Fruit fly (Drosophila melanogaster) whole organism, embryonic: ENCODE data around the gene Mst57Db.
A peak's percentile ranks its signal among the peaks of the same experiment; 100 is the strongest.

Source experiments
- Adf1 ChIP-seq: fragments of 200-800 bp; sonication (Bioruptor generic); IDR thresholded peaks from 2 replicates; pipeline ENCODE4 v1.3.6; 2022; ENCODE audit warnings: missing biosample characterization, missing genetic modification characterization
- Blimp-1 ChIP-seq: fragments of 200-800 bp; sonication (Bioruptor generic); optimal IDR thresholded peaks from 3 replicates; lab custom pipeline; 2018; ENCODE audit warnings: missing biosample characterization, missing genetic modification characterization, mild to moderate bottlenecking, moderate library complexity, missing genetic modification reagents
- CG10979 ChIP-seq: fragments of 200-800 bp; sonication (Bioruptor generic); optimal IDR thresholded peaks from 2 replicates; lab custom pipeline; 2018; ENCODE audit warnings: missing biosample characterization, mild to moderate bottlenecking, missing genetic modification characterization, moderate library complexity
- CG12104 ChIP-seq: fragments of 200-800 bp; sonication (Bioruptor generic); optimal IDR thresholded peaks from 3 replicates; lab custom pipeline; 2016; ENCODE audit warnings: missing biosample characterization, missing genetic modification characterization
- CG12299 ChIP-seq: fragments of 200-800 bp; sonication (Bioruptor generic); optimal IDR thresholded peaks from 2 replicates; lab custom pipeline; 2018; ENCODE audit warnings: missing biosample characterization, mild to moderate bottlenecking, missing genetic modification characterization
- CG14441 ChIP-seq: fragments of 200-800 bp; sonication (Bioruptor generic); IDR thresholded peaks from 2 replicates; pipeline ENCODE4 v1.3.6; 2022; ENCODE audit warnings: missing biosample characterization, missing genetic modification characterization
- CG17612 ChIP-seq: fragments of 200-800 bp; sonication (Bioruptor generic); IDR thresholded peaks from 2 replicates; pipeline ENCODE4 v1.3.6; 2022; ENCODE audit warnings: missing biosample characterization, missing genetic modification characterization
- CG18262 ChIP-seq: fragments of 200-800 bp; optimal IDR thresholded peaks from 3 replicates; lab custom pipeline; 2019; ENCODE audit warnings: missing biosample characterization, mild to moderate bottlenecking, missing genetic modification characterization, moderate library complexity
- CG2116 ChIP-seq: fragments of 200-800 bp; sonication (Bioruptor generic); optimal IDR thresholded peaks from 3 replicates; lab custom pipeline; 2018; ENCODE audit warnings: missing biosample characterization, mild to moderate bottlenecking, missing genetic modification characterization
- CG30403 ChIP-seq: fragments of 200-800 bp; sonication (Bioruptor generic); optimal IDR thresholded peaks from 3 replicates; lab custom pipeline; 2016; ENCODE audit warnings: missing biosample characterization, missing genetic modification characterization
- CG31224 ChIP-seq: fragments of 200-800 bp; sonication (Bioruptor generic); IDR thresholded peaks from 2 replicates; pipeline ENCODE4 v1.3.6; 2022; ENCODE audit warnings: missing biosample characterization, missing genetic modification characterization
- CG32532 ChIP-seq: fragments of 200-800 bp; sonication (Bioruptor generic); IDR thresholded peaks from 2 replicates; pipeline ENCODE4 v1.3.6; 2022; ENCODE audit warnings: missing biosample characterization, missing genetic modification characterization
- CG33557 ChIP-seq: fragments of 200-800 bp; sonication (Bioruptor generic); optimal IDR thresholded peaks from 2 replicates; lab custom pipeline; 2019; ENCODE audit warnings: missing biosample characterization, mild to moderate bottlenecking, missing genetic modification characterization, moderate library complexity
- CG4820 ChIP-seq: fragments of 200-800 bp; sonication (Bioruptor generic); optimal IDR thresholded peaks from 3 replicates; lab custom pipeline; 2016; ENCODE audit warnings: missing biosample characterization, missing genetic modification characterization
- CG7839 ChIP-seq: fragments of 200-800 bp; sonication (Bioruptor generic); optimal IDR thresholded peaks from 3 replicates; lab custom pipeline; 2018; ENCODE audit warnings: missing biosample characterization, mild to moderate bottlenecking, missing genetic modification characterization, moderate library complexity
- CG7963 ChIP-seq: fragments of 200-800 bp; sonication (Bioruptor generic); IDR thresholded peaks from 3 replicates; pipeline ENCODE4 v1.3.6; 2022; ENCODE audit warnings: missing biosample characterization, missing genetic modification characterization; ENCODE audit not compliant: partially characterized antibody
- CG8089 ChIP-seq: fragments of 200-800 bp; sonication (Bioruptor generic); optimal IDR thresholded peaks from 3 replicates; lab custom pipeline; 2016; ENCODE audit warnings: missing biosample characterization, missing genetic modification characterization
- CG8290 ChIP-seq, 3 experiments: fragments of 200-800 bp; sonication (Bioruptor generic); optimal IDR thresholded peaks; 2 replicates each; lab custom pipeline; 2016 to 2019; ENCODE audit warnings: missing biosample characterization in 3 of 3, missing genetic modification characterization in 3 of 3, mild to moderate bottlenecking in 2 of 3, moderate library complexity in 1 of 3
- CG9437 ChIP-seq: fragments of 200-800 bp; sonication (Bioruptor generic); optimal IDR thresholded peaks from 2 replicates; lab custom pipeline; 2018; ENCODE audit warnings: missing biosample characterization, mild to moderate bottlenecking, missing genetic modification characterization
- CkIIα-i1 ChIP-seq: fragments of 200-800 bp; sonication (Bioruptor generic); IDR thresholded peaks from 2 replicates; pipeline ENCODE4 v1.3.6; 2022; ENCODE audit warnings: missing biosample characterization, missing genetic modification characterization
- CrebB ChIP-seq: fragments of 200-800 bp; sonication (Bioruptor generic); optimal IDR thresholded peaks from 3 replicates; lab custom pipeline; 2018; ENCODE audit warnings: missing biosample characterization, mild to moderate bottlenecking, missing genetic modification characterization
- Doc3 ChIP-seq: fragments of 200-800 bp; sonication (Bioruptor generic); IDR thresholded peaks from 3 replicates; pipeline ENCODE4 v1.3.6; 2022; ENCODE audit warnings: missing biosample characterization, missing genetic modification characterization; ENCODE audit not compliant: partially characterized antibody
- Drgx ChIP-seq: fragments of 200-800 bp; sonication (Bioruptor generic); IDR thresholded peaks from 2 replicates; pipeline ENCODE4 v1.3.6; 2022; ENCODE audit warnings: missing biosample characterization, missing genetic modification characterization
- E2f1 ChIP-seq: fragments of 200-800 bp; sonication (Bioruptor generic); IDR thresholded peaks from 2 replicates; pipeline ENCODE4 v1.3.6; 2022; ENCODE audit warnings: missing biosample characterization, missing genetic modification characterization
- HmgD ChIP-seq: fragments of 200-800 bp; sonication (Bioruptor generic); optimal IDR thresholded peaks from 3 replicates; lab custom pipeline; 2016; ENCODE audit warnings: missing biosample characterization, missing genetic modification characterization
- Hmr ChIP-seq: fragments of 200-800 bp; sonication (Bioruptor generic); optimal IDR thresholded peaks from 3 replicates; lab custom pipeline; 2017; ENCODE audit warnings: mild to moderate bottlenecking, missing biosample characterization, missing genetic modification reagents, missing genetic modification characterization
- MESR4 ChIP-seq: fragments of 200-800 bp; sonication (Bioruptor generic); optimal IDR thresholded peaks from 2 replicates; lab custom pipeline; 2018; ENCODE audit warnings: missing biosample characterization, mild to moderate bottlenecking, missing genetic modification characterization, moderate library complexity
- MTF-1 ChIP-seq: fragments of 200-800 bp; sonication (Bioruptor generic); optimal IDR thresholded peaks from 2 replicates; lab custom pipeline; 2018; ENCODE audit warnings: missing biosample characterization, mild to moderate bottlenecking, missing genetic modification characterization, borderline replicate concordance
- Nf-YA ChIP-seq: fragments of 200-800 bp; sonication (Bioruptor generic); IDR thresholded peaks from 2 replicates; pipeline ENCODE4 v1.3.6; 2022; ENCODE audit warnings: missing biosample characterization, missing genetic modification characterization
- Side ChIP-seq: fragments of 200-800 bp; sonication (Bioruptor generic); optimal IDR thresholded peaks from 2 replicates; lab custom pipeline; 2016; ENCODE audit warnings: missing biosample characterization, missing genetic modification characterization
- Sry-β ChIP-seq: fragments of 200-800 bp; sonication (Bioruptor generic); optimal IDR thresholded peaks from 2 replicates; lab custom pipeline; 2018; ENCODE audit warnings: missing biosample characterization, mild to moderate bottlenecking, missing genetic modification characterization, moderate library complexity
- TFAM ChIP-seq: fragments of 200-800 bp; sonication (Bioruptor generic); optimal IDR thresholded peaks from 2 replicates; lab custom pipeline; 2017; ENCODE audit warnings: missing biosample characterization, missing genetic modification characterization, inconsistent platforms
- ab ChIP-seq: fragments of 200-800 bp; sonication (Bioruptor generic); optimal IDR thresholded peaks from 2 replicates; lab custom pipeline; 2016; ENCODE audit warnings: missing biosample characterization, missing genetic modification characterization
- abd-A ChIP-seq: fragments of 200-800 bp; sonication (Bioruptor generic); optimal IDR thresholded peaks from 3 replicates; lab custom pipeline; 2019; ENCODE audit warnings: missing biosample characterization, mild to moderate bottlenecking, missing genetic modification characterization, moderate library complexity
- bab2 ChIP-seq: fragments of 200-800 bp; sonication (Bioruptor generic); optimal IDR thresholded peaks from 2 replicates; lab custom pipeline; 2016; ENCODE audit warnings: missing biosample characterization, missing genetic modification characterization
- crol ChIP-seq: fragments of 200-800 bp; sonication (Bioruptor generic); IDR thresholded peaks from 2 replicates; pipeline ENCODE4 v1.3.6; 2022; ENCODE audit warnings: missing biosample characterization, missing genetic modification characterization
- eve ChIP-seq, 2 experiments: fragments of >200 bp; optimal IDR thresholded peaks; 2 replicates each; lab custom pipeline; 2017; ENCODE audit warnings: missing biosample characterization in 2 of 2, missing genetic modification characterization in 2 of 2
- ftz-f1 ChIP-seq: fragments of 200-800 bp; sonication (Bioruptor generic); optimal IDR thresholded peaks from 2 replicates; lab custom pipeline; 2016; ENCODE audit warnings: missing biosample characterization, missing genetic modification characterization
- gro ChIP-seq: fragments of 200-800 bp; sonication (Bioruptor generic); optimal IDR thresholded peaks from 2 replicates; lab custom pipeline; 2016; ENCODE audit warnings: missing biosample characterization, missing genetic modification characterization
- jing ChIP-seq: fragments of 200-800 bp; sonication (Bioruptor generic); optimal IDR thresholded peaks from 2 replicates; lab custom pipeline; 2018; ENCODE audit warnings: missing biosample characterization, mild to moderate bottlenecking, missing genetic modification characterization
- luna ChIP-seq: fragments of 200-800 bp; sonication (Bioruptor generic); optimal IDR thresholded peaks from 2 replicates; lab custom pipeline; 2016; ENCODE audit warnings: missing biosample characterization, missing genetic modification characterization
- nau ChIP-seq: fragments of 200-800 bp; sonication (Bioruptor generic); optimal IDR thresholded peaks from 3 replicates; lab custom pipeline; 2017; ENCODE audit warnings: missing biosample characterization, mild to moderate bottlenecking, missing genetic modification characterization, missing genetic modification reagents
- pros ChIP-seq: fragments of 200-800 bp; sonication (Bioruptor generic); optimal IDR thresholded peaks from 3 replicates; lab custom pipeline; 2019; ENCODE audit warnings: missing biosample characterization, mild to moderate bottlenecking, missing genetic modification characterization, moderate library complexity
- pum ChIP-seq: fragments of 200-800 bp; sonication (Bioruptor generic); optimal IDR thresholded peaks from 2 replicates; lab custom pipeline; 2016; ENCODE audit warnings: missing biosample characterization, missing genetic modification characterization
- ranshi ChIP-seq: fragments of 200-800 bp; sonication (Bioruptor generic); IDR thresholded peaks from 2 replicates; pipeline ENCODE4 v1.3.6; 2022; ENCODE audit warnings: missing biosample characterization, missing genetic modification characterization
- repo ChIP-seq: fragments of 200-800 bp; sonication (Bioruptor generic); optimal IDR thresholded peaks from 2 replicates; lab custom pipeline; 2016; ENCODE audit warnings: missing biosample characterization, missing genetic modification characterization
- rib ChIP-seq: fragments of 200-800 bp; sonication (Bioruptor generic); IDR thresholded peaks from 2 replicates; pipeline ENCODE4 v1.3.6; 2022; ENCODE audit warnings: missing biosample characterization, missing genetic modification characterization
- sc ChIP-seq, 3 experiments: fragments of >200 bp in 2 of 3; fragments of 200-800 bp in 1 of 3; sonication (Bioruptor generic) in 1 of 3; optimal IDR thresholded peaks; 2 replicates in 2 of 3; 3 replicates in 1 of 3; lab custom pipeline; 2017; ENCODE audit warnings: mild to moderate bottlenecking in 1 of 3, missing biosample characterization in 1 of 3, missing genetic modification characterization in 1 of 3, missing genetic modification reagents in 1 of 3
- seq ChIP-seq: fragments of 200-800 bp; sonication (Bioruptor generic); IDR thresholded peaks from 2 replicates; pipeline ENCODE4 v1.3.6; 2022; ENCODE audit warnings: missing biosample characterization, missing genetic modification characterization
- sim ChIP-seq: fragments of 200-800 bp; sonication (Bioruptor generic); IDR thresholded peaks from 2 replicates; pipeline ENCODE4 v1.3.6; 2022; ENCODE audit warnings: missing biosample characterization, missing genetic modification characterization
- zfh2 ChIP-seq: fragments of 200-800 bp; sonication (Bioruptor generic); optimal IDR thresholded peaks from 2 replicates; lab custom pipeline; 2016; ENCODE audit warnings: missing biosample characterization, missing genetic modification characterization

The Mst57Db gene

dm6 chr3R:25854825-25855224, 24.1 kb upstream of the Mst57Db start (continued):
- TF ChIP-seq nau (GFP tag; lab: Kevin White, UChicago) (no peak), sc (optimal IDR thresholded peaks at IDR 0.05; lab: Kevin White, UChicago) (no peak), sc (GFP tag; optimal IDR thresholded peaks at IDR 0.05; lab: Kevin White, UChicago) (no peak), pum (GFP tag; lab: Kevin White, UChicago) (no peak), Blimp-1 (GFP tag; lab: Kevin White, UChicago) (no peak), Side (GFP tag; lab: Kevin White, UChicago) (no peak), Hmr (peak; percentile 51), CG31224 (GFP tag; lab: Robert Waterston, UW) (no peak), Adf1 (GFP tag; lab: Robert Waterston, UW) (no peak), CkIIα-i1 (no peak), Nf-YA (GFP tag; lab: Robert Waterston, UW) (no peak), repo (GFP tag; lab: Kevin White, UChicago) (no peak), luna (no peak), sim (no peak), CG32532 (GFP tag; lab: Robert Waterston, UW) (peak; percentile 30), abd-A (tag; lab: Kevin White, UChicago) (peak; percentile 55), TFAM (GFP tag; lab: Kevin White, UChicago) (no peak), CG10979 (no peak), CG17612 (GFP tag; lab: Robert Waterston, UW) (no peak), CG33557 (GFP tag; lab: Kevin White, UChicago) (no peak), jing (GFP tag; lab: Kevin White, UChicago) (no peak), CG8290 (GFP tag; optimal IDR thresholded peaks at IDR 0.05; lab: Kevin White, UChicago) (no peak), CG8290 (tag; optimal IDR thresholded peaks at IDR 0.05; lab: Kevin White, UChicago) (no peak), E2f1 (GFP tag; lab: Robert Waterston, UW) (no peak), CG4820 (GFP tag; lab: Kevin White, UChicago) (no peak), crol (GFP tag; lab: Robert Waterston, UW) (no peak), CG8089 (GFP tag; lab: Kevin White, UChicago) (no peak), Doc3 (GFP tag; lab: Robert Waterston, UW) (no peak), Sry-β (GFP tag; lab: Kevin White, UChicago) (no peak), seq (no peak), zfh2 (GFP tag; lab: Kevin White, UChicago) (no peak), bab2 (GFP tag; lab: Kevin White, UChicago) (no peak), ab (GFP tag; lab: Kevin White, UChicago) (no peak), MTF-1 (GFP tag; lab: Kevin White, UChicago) (no peak), Drgx (GFP tag; lab: Robert Waterston, UW) (peak; percentile 48; the same call in 1 of the 2 replicates), MESR4 (no peak), ranshi (GFP tag; lab: Robert Waterston, UW) (peak; percentile 16; the same call in 1 of the 2 replicates), CrebB (tag; lab: Kevin White, UChicago) (no peak), CG7839 (tag; lab: Kevin White, UChicago) (peak; percentile 33), HmgD (GFP tag; lab: Kevin White, UChicago) (no peak), CG7963 (GFP tag; lab: Robert Waterston, UW) (no peak), ftz-f1 (GFP tag; lab: Kevin White, UChicago) (no peak), rib (GFP tag; lab: Robert Waterston, UW) (no peak), eve (GFP tag; optimal IDR thresholded peaks at IDR 0.05; lab: Kevin White, UChicago) (peak in 1 of 2 experiments; percentile 41), pros (GFP tag; lab: Kevin White, UChicago) (no peak), CG18262 (tag; lab: Kevin White, UChicago) (no peak), CG14441 (GFP tag; lab: Robert Waterston, UW) (peak; percentile 47), CG30403 (GFP tag; lab: Kevin White, UChicago) (no peak), CG12299 (tag; lab: Kevin White, UChicago) (no peak), CG9437 (no peak), gro (GFP tag; lab: Kevin White, UChicago) (no peak), CG12104 (GFP tag; lab: Kevin White, UChicago) (no peak), CG2116 (GFP tag; lab: Kevin White, UChicago) (no peak)
